Fruit fly (Drosophila melanogaster) whole organism, prepupa: ENCODE results near the gene CG11699.

Experiments used
- Blimp-1 ChIP-seq: fragments of 200-800 bp; sonication (Bioruptor generic); optimal IDR thresholded peaks from 3 replicates; lab custom pipeline; 2017; ENCODE audit warnings: missing biosample characterization, missing genetic modification characterization, mild to moderate bottlenecking, moderate library complexity, missing genetic modification reagents
- CG10631 ChIP-seq: fragments of 200-800 bp; sonication (Bioruptor generic); optimal IDR thresholded peaks from 2 replicates; lab custom pipeline; 2016; ENCODE audit warnings: missing biosample characterization, missing genetic modification characterization
- CG11294 ChIP-seq: fragments of 200-800 bp; sonication (Bioruptor generic); IDR thresholded peaks from 2 replicates; pipeline ENCODE4 v1.3.6; 2022; ENCODE audit warnings: missing biosample characterization, missing genetic modification characterization
- CG8119 ChIP-seq: fragments of 200-800 bp; sonication (Bioruptor generic); IDR thresholded peaks from 3 replicates; pipeline ENCODE4 v1.3.6; 2022; ENCODE audit warnings: missing biosample characterization, missing genetic modification characterization
- Ets96B ChIP-seq: fragments of 200-800 bp; optimal IDR thresholded peaks from 2 replicates; lab custom pipeline; 2019; ENCODE audit warnings: missing biosample characterization, mild to moderate bottlenecking, missing genetic modification characterization, moderate library complexity
- Sox14 ChIP-seq: fragments of 200-800 bp; sonication (Bioruptor generic); optimal IDR thresholded peaks from 3 replicates; lab custom pipeline; 2016; ENCODE audit warnings: missing biosample characterization, missing genetic modification characterization
- eg ChIP-seq: fragments of 200-800 bp; sonication (Bioruptor generic); IDR thresholded peaks from 3 replicates; pipeline ENCODE4 v1.3.6; 2022; ENCODE audit warnings: missing biosample characterization, missing genetic modification characterization
- fd59A ChIP-seq: fragments of 200-800 bp; sonication (Bioruptor generic); optimal IDR thresholded peaks from 2 replicates; lab custom pipeline; 2017; ENCODE audit warnings: missing biosample characterization, mild to moderate bottlenecking, missing genetic modification characterization, missing genetic modification reagents
- fkh ChIP-seq: fragments of 200-800 bp; sonication (Bioruptor generic); optimal IDR thresholded peaks from 3 replicates; lab custom pipeline; 2017; ENCODE audit warnings: missing biosample characterization, mild to moderate bottlenecking, missing genetic modification characterization, moderate library complexity
- net ChIP-seq: fragments of 200-800 bp; sonication (Bioruptor generic); optimal IDR thresholded peaks from 3 replicates; lab custom pipeline; 2016; ENCODE audit warnings: missing biosample characterization, missing genetic modification characterization
- spab ChIP-seq: fragments of 200-800 bp; sonication (Bioruptor generic); optimal IDR thresholded peaks from 2 replicates; lab custom pipeline; 2017; ENCODE audit warnings: missing biosample characterization, mild to moderate bottlenecking, missing genetic modification characterization, missing genetic modification reagents

DNA sequence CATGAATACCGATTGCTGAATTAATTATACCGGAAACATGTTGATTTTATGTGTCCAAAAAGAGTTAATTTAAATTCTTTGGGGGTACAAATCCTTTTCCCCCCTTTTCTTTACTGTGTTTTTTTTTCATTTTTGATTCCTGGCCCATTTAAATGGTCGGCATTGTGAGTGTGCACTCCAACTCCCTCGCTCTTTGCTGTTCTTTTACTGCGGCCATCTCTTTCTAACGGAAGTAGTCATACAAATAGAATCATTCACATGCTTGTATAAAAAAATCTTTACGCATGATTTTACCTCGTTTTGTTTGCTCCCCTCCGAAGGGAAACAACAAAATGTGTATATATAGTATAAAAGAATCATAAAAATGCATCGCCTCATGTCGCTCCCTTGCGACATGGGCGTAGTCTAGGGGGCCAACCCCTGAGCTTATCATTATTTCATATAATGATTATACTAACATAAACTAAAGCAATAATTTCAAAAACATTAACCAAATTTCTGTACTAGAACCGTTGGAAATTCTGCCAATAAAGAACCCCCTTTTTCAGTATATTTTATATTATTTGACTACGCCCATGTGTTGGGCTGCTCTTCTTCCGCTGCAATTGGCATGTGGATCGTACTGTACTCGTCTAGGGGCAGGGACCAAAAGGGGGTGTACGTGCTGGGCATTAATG, 42.3 kb upstream of the CG11699 start:
- TF ChIP-seq CG10631 (GFP tag; lab: Kevin White, UChicago) (peak; percentile 76), fd59A (GFP tag; lab: Kevin White, UChicago) (peak; percentile 67), CG8119 (GFP tag; lab: Robert Waterston, UW) (peak; percentile 69), Blimp-1 (GFP tag; lab: Kevin White, UChicago) (no peak), CG11294 (no peak), Sox14 (GFP tag; lab: Kevin White, UChicago) (peak; percentile 34), net (GFP tag; lab: Kevin White, UChicago) (peak; percentile 68), fkh (GFP tag; lab: Kevin White, UChicago) (peak; percentile 12), Ets96B (tag; lab: Kevin White, UChicago) (peak; percentile 77), eg (GFP tag; lab: Robert Waterston, UW) (peak; percentile 79), spab (GFP tag; lab: Kevin White, UChicago) (peak; percentile 64)
